Worm (Caenorhabditis elegans) whole organism, L4 larva: ENCODE data around the gene K02F3.9.

Experiments used
- F26F4.8 ChIP-seq: fragments of 200-800 bp; sonication (Bioruptor generic); conservative IDR thresholded peaks from 2 replicates; pipeline ENCODE4 v1.3.6; 2022; ENCODE audit warnings: missing genetic modification characterization, missing compliant biosample characterization
- F37D6.2 ChIP-seq: sonication (generic microtip); optimal IDR thresholded peaks from 2 replicates; lab custom pipeline; 2016; ENCODE audit warnings: mild to moderate bottlenecking, missing genetic modification characterization, missing compliant biosample characterization
- F44E2.7 ChIP-seq: fragments of 200-800 bp; sonication (Bioruptor generic); IDR thresholded peaks from 2 replicates; pipeline ENCODE4 v2.1.2; 2022; ENCODE audit warnings: missing genetic modification characterization, missing compliant biosample characterization
- F49E8.2 ChIP-seq: sonication (generic microtip); optimal IDR thresholded peaks from 2 replicates; lab custom pipeline; 2016; ENCODE audit warnings: missing compliant biosample characterization, mild to moderate bottlenecking, missing genetic modification characterization, borderline replicate concordance
- R02D3.7 ChIP-seq: fragments of 150-350 bp; sonication (generic microtip); optimal IDR thresholded peaks from 3 replicates; lab custom pipeline; 2014; ENCODE audit warnings: missing biosample characterization, missing genetic modification characterization
- T26A8.4 ChIP-seq: fragments of 200-800 bp; sonication (Bioruptor generic); IDR thresholded peaks from 2 replicates; pipeline ENCODE4 v1.3.6; 2022; ENCODE audit warnings: missing genetic modification characterization, missing compliant biosample characterization
- Y105C5A.15 ChIP-seq: fragments of 200-800 bp; sonication (Bioruptor generic); IDR thresholded peaks from 2 replicates; pipeline ENCODE4 v1.3.6; 2022; ENCODE audit warnings: missing genetic modification characterization, missing compliant biosample characterization
- Y48G9A.11 ChIP-seq: fragments of 200-800 bp; sonication (Bioruptor generic); IDR thresholded peaks from 2 replicates; pipeline ENCODE4 v1.3.6; 2022; ENCODE audit warnings: missing genetic modification reagents, missing genetic modification characterization, missing compliant biosample characterization
- ZK337.2 ChIP-seq: fragments of 200-800 bp; sonication (Bioruptor generic); IDR thresholded peaks from 2 replicates; pipeline ENCODE4 v1.3.6; 2022; ENCODE audit warnings: missing genetic modification reagents, missing genetic modification characterization, missing compliant biosample characterization
- ZK546.5 ChIP-seq, 2 experiments: sonication (generic microtip); optimal IDR thresholded peaks; 2 replicates each; lab custom pipeline; 2017; ENCODE audit warnings: missing biosample characterization in 2 of 2, missing genetic modification characterization in 2 of 2
- ama-1 ChIP-seq: fragments of 150-350 bp; optimal IDR thresholded peaks from 2 replicates; lab custom pipeline; 2014; ENCODE audit warnings: inconsistent platforms, mixed read lengths
- arid-1 ChIP-seq: fragments of 200-800 bp; sonication (Bioruptor generic); conservative IDR thresholded peaks from 2 replicates; pipeline ENCODE4 v1.3.6; 2022; ENCODE audit warnings: missing genetic modification reagents, missing genetic modification characterization, missing compliant biosample characterization
- ceh-20 ChIP-seq: fragments of 200-800 bp; sonication (Bioruptor generic); IDR thresholded peaks from 2 replicates; pipeline ENCODE4 v1.3.6; 2022; ENCODE audit warnings: missing genetic modification reagents, missing genetic modification characterization, missing compliant biosample characterization
- ceh-62 ChIP-seq: sonication (generic microtip); optimal IDR thresholded peaks from 2 replicates; lab custom pipeline; 2017; ENCODE audit warnings: missing biosample characterization, missing genetic modification characterization
- ces-1 ChIP-seq: fragments of 150-350 bp; sonication (generic microtip); optimal IDR thresholded peaks from 4 replicates; lab custom pipeline; 2014; ENCODE audit warnings: missing biosample characterization, missing genetic modification reagents, missing genetic modification characterization
- ctbp-1 ChIP-seq: fragments of 200-800 bp; sonication (Bioruptor generic); IDR thresholded peaks from 2 replicates; pipeline ENCODE4 v1.3.6; 2022; ENCODE audit warnings: missing genetic modification reagents, missing genetic modification characterization, missing compliant biosample characterization
- daf-12 ChIP-seq: fragments of 150-350 bp; optimal IDR thresholded peaks from 2 replicates; lab custom pipeline; 2014; ENCODE audit warnings: missing biosample characterization, missing genetic modification reagents, missing genetic modification characterization
- dmd-6 ChIP-seq: fragments of 200-800 bp; sonication (Bioruptor generic); IDR thresholded peaks from 2 replicates; pipeline ENCODE4 v1.3.6; 2022; ENCODE audit warnings: missing genetic modification reagents, missing genetic modification characterization, missing compliant biosample characterization
- dmd-8 ChIP-seq: fragments of 200-800 bp; sonication (Bioruptor generic); IDR thresholded peaks from 2 replicates; pipeline ENCODE4 v1.3.6; 2022; ENCODE audit warnings: missing genetic modification characterization, missing compliant biosample characterization
- duxl-1 ChIP-seq: sonication (generic microtip); optimal IDR thresholded peaks from 2 replicates; lab custom pipeline; 2016; ENCODE audit warnings: mild to moderate bottlenecking, missing genetic modification characterization, moderate library complexity, missing compliant biosample characterization; ENCODE audit not compliant: poor library complexity
- egl-27 ChIP-seq: sonication (generic microtip); optimal IDR thresholded peaks from 3 replicates; lab custom pipeline; 2017; ENCODE audit warnings: missing biosample characterization, missing genetic modification reagents, missing genetic modification characterization
- fos-1 ChIP-seq: fragments of 150-350 bp; optimal IDR thresholded peaks from 2 replicates; lab custom pipeline; 2014; ENCODE audit warnings: missing biosample characterization, missing genetic modification characterization
- hlh-11 ChIP-seq: fragments of 200-800 bp; sonication (Bioruptor generic); optimal IDR thresholded peaks from 2 replicates; lab custom pipeline; 2018; ENCODE audit warnings: mild to moderate bottlenecking, missing genetic modification characterization, missing compliant biosample characterization
- hlh-30 ChIP-seq: sonication (generic microtip); optimal IDR thresholded peaks from 2 replicates; lab custom pipeline; 2017; ENCODE audit warnings: antibody characterized with exemption, mild to moderate bottlenecking, missing genetic modification characterization, missing compliant biosample characterization; ENCODE audit not compliant: insufficient read depth
- hmg-1.1 ChIP-seq: fragments of 200-800 bp; sonication (Bioruptor generic); IDR thresholded peaks from 2 replicates; pipeline ENCODE4 v1.3.6; 2022; ENCODE audit warnings: missing genetic modification reagents, missing genetic modification characterization, missing compliant biosample characterization
- lin-1 ChIP-seq: fragments of 200-800 bp; sonication (Bioruptor generic); IDR thresholded peaks from 2 replicates; pipeline ENCODE4 v1.3.6; 2022; ENCODE audit warnings: missing genetic modification reagents, missing genetic modification characterization, missing compliant biosample characterization
- lin-13 ChIP-seq: fragments of 150-350 bp; optimal IDR thresholded peaks from 2 replicates; lab custom pipeline; 2014; ENCODE audit warnings: missing biosample characterization, missing genetic modification reagents, missing genetic modification characterization
- lin-38 ChIP-seq: fragments of 200-800 bp; sonication (Bioruptor generic); IDR thresholded peaks from 2 replicates; pipeline ENCODE4 v1.3.6; 2022; ENCODE audit warnings: missing genetic modification reagents, missing genetic modification characterization, missing compliant biosample characterization
- lin-39 ChIP-seq: fragments of 150-350 bp; optimal IDR thresholded peaks from 2 replicates; lab custom pipeline; 2014; ENCODE audit warnings: missing biosample characterization, missing genetic modification reagents, missing genetic modification characterization
- madf-5 ChIP-seq, 2 experiments: fragments of 200-800 bp; sonication (Bioruptor generic); IDR thresholded peaks; 2 replicates each; pipeline ENCODE4 v1.3.6; 2022; ENCODE audit warnings: missing compliant biosample characterization in 2 of 2, missing genetic modification characterization in 2 of 2
- mdl-1 ChIP-seq, 2 experiments: fragments of 150-350 bp in 1 of 2; sonication (generic microtip) in 1 of 2; optimal IDR thresholded peaks; 2 replicates each; lab custom pipeline; 2014 to 2017; ENCODE audit warnings: missing biosample characterization in 2 of 2, missing genetic modification characterization in 2 of 2
- mep-1 ChIP-seq: fragments of 150-350 bp; sonication (generic microtip); optimal IDR thresholded peaks from 3 replicates; lab custom pipeline; 2014; ENCODE audit warnings: missing biosample characterization, missing genetic modification characterization
- nhr-102 ChIP-seq: sonication (generic microtip); optimal IDR thresholded peaks from 2 replicates; lab custom pipeline; 2016; ENCODE audit warnings: mild to moderate bottlenecking, missing genetic modification characterization, moderate library complexity, missing compliant biosample characterization
- nhr-25 ChIP-seq: sonication (generic microtip); optimal IDR thresholded peaks from 2 replicates; lab custom pipeline; 2017; ENCODE audit warnings: missing genetic modification characterization, mild to moderate bottlenecking, missing compliant biosample characterization, antibody characterized with exemption, moderate library complexity, borderline replicate concordance; ENCODE audit not compliant: insufficient read depth
- nhr-28 ChIP-seq: fragments of 150-350 bp; optimal IDR thresholded peaks from 2 replicates; lab custom pipeline; 2014; ENCODE audit warnings: missing biosample characterization, missing genetic modification characterization
- nhr-41 ChIP-seq: fragments of 200-800 bp; sonication (Bioruptor generic); IDR thresholded peaks from 2 replicates; pipeline ENCODE4 v1.3.6; 2022; ENCODE audit warnings: missing genetic modification reagents, missing genetic modification characterization, missing compliant biosample characterization
- nhr-42 ChIP-seq: fragments of 200-800 bp; sonication (Bioruptor generic); IDR thresholded peaks from 2 replicates; pipeline ENCODE4 v1.3.6; 2022; ENCODE audit warnings: missing genetic modification characterization, missing compliant biosample characterization
- nhr-48 ChIP-seq: sonication (generic microtip); optimal IDR thresholded peaks from 2 replicates; lab custom pipeline; 2016; ENCODE audit warnings: mild to moderate bottlenecking, missing genetic modification characterization, missing compliant biosample characterization
- nhr-76 ChIP-seq: fragments of 150-350 bp; optimal IDR thresholded peaks from 2 replicates; lab custom pipeline; 2014; ENCODE audit warnings: missing biosample characterization, missing genetic modification characterization
- pha-4 ChIP-seq, 2 experiments: fragments of 150-350 bp in 1 of 2; fragments of 200-800 bp in 1 of 2; sonication (Bioruptor generic) in 1 of 2; IDR thresholded peaks in 1 of 2; optimal IDR thresholded peaks in 1 of 2; 2 replicates each; pipeline versions ENCODE4 v1.3.6 to Lab custom; 2014 to 2022; ENCODE audit warnings: missing genetic modification characterization in 2 of 2, missing genetic modification reagents in 2 of 2, missing biosample characterization in 1 of 2, missing compliant biosample characterization in 1 of 2
- php-3 ChIP-seq: fragments of 200-800 bp; sonication (Bioruptor generic); IDR thresholded peaks from 2 replicates; pipeline ENCODE4 v1.3.6; 2022; ENCODE audit warnings: missing genetic modification reagents, missing genetic modification characterization, missing compliant biosample characterization
- pqm-1 ChIP-seq: sonication (generic microtip); optimal IDR thresholded peaks from 2 replicates; lab custom pipeline; 2017; ENCODE audit warnings: missing biosample characterization, missing genetic modification characterization
- sdz-12 ChIP-seq: fragments of 200-800 bp; sonication (Bioruptor generic); optimal IDR thresholded peaks from 2 replicates; lab custom pipeline; 2018; ENCODE audit warnings: mild to moderate bottlenecking, missing genetic modification characterization, missing compliant biosample characterization
- set-16 ChIP-seq: fragments of 200-800 bp; sonication (Bioruptor generic); IDR thresholded peaks from 2 replicates; pipeline ENCODE4 v1.3.6; 2022; ENCODE audit warnings: missing genetic modification reagents, missing genetic modification characterization, missing compliant biosample characterization
- snpc-4 ChIP-seq: fragments of 150-350 bp; optimal IDR thresholded peaks from 2 replicates; lab custom pipeline; 2014; ENCODE audit warnings: missing biosample characterization, missing genetic modification characterization
- spr-1 ChIP-seq: sonication (generic microtip); optimal IDR thresholded peaks from 2 replicates; lab custom pipeline; 2016; ENCODE audit warnings: mild to moderate bottlenecking, missing genetic modification characterization, missing compliant biosample characterization
- spr-3 ChIP-seq: fragments of 200-800 bp; sonication (Bioruptor generic); optimal IDR thresholded peaks from 2 replicates; lab custom pipeline; 2018; ENCODE audit warnings: mild to moderate bottlenecking, missing genetic modification characterization, missing compliant biosample characterization
- unc-130 ChIP-seq: sonication (generic microtip); optimal IDR thresholded peaks from 2 replicates; lab custom pipeline; 2016; ENCODE audit warnings: missing genetic modification reagents, missing genetic modification characterization, missing compliant biosample characterization
- unc-39 ChIP-seq: sonication (generic microtip); optimal IDR thresholded peaks from 2 replicates; lab custom pipeline; 2017; ENCODE audit warnings: missing biosample characterization, missing genetic modification characterization
- zag-1 ChIP-seq: fragments of 150-350 bp; optimal IDR thresholded peaks from 2 replicates; lab custom pipeline; 2014; ENCODE audit warnings: missing biosample characterization, missing genetic modification characterization
- zfp-2 ChIP-seq: sonication (generic microtip); optimal IDR thresholded peaks from 2 replicates; lab custom pipeline; 2016; ENCODE audit warnings: mild to moderate bottlenecking, missing genetic modification characterization, missing compliant biosample characterization
- zip-2 ChIP-seq: fragments of 150-350 bp; optimal IDR thresholded peaks from 2 replicates; lab custom pipeline; 2014; ENCODE audit warnings: missing biosample characterization, missing genetic modification characterization

K02F3.9 gene

ce11 chrIII:843999-844398, 2.8 kb upstream of the K02F3.9 start (continued):
- TF ChIP-seq unc-39 (tag; lab: Kevin White, UChicago) (no peak), nhr-42 (GFP tag; lab: Robert Waterston, UW) (no peak), F44E2.7 (GFP tag; lab: Robert Waterston, UW) (no peak), unc-130 (GFP tag; lab: Kevin White, UChicago) (no peak), F37D6.2 (tag; lab: Kevin White, UChicago) (no peak), lin-1 (no peak), pha-4 (GFP tag; IDR thresholded peaks at IDR 0.05; lab: Robert Waterston, UW) (no peak), pha-4 (tag; optimal IDR thresholded peaks at IDR 0.05; lab: Kevin White, UChicago) (no peak), zag-1 (no peak), spr-3 (no peak), nhr-76 (no peak), nhr-41 (GFP tag; lab: Robert Waterston, UW) (no peak), Y48G9A.11 (GFP tag; lab: Robert Waterston, UW) (no peak), ceh-20 (0 out of 2 replicates have a peak, but pooled peaks have one; percentile 35), ctbp-1 (GFP tag; lab: Robert Waterston, UW) (no peak), fos-1 (tag; lab: Kevin White, UChicago) (no peak), hlh-11 (tag; lab: Kevin White, UChicago) (peak; percentile 65), R02D3.7 (tag; lab: Kevin White, UChicago) (no peak), lin-13 (no peak), php-3 (GFP tag; lab: Robert Waterston, UW) (no peak), Y105C5A.15 (GFP tag; lab: Robert Waterston, UW) (no peak), ZK546.5 (tag; optimal IDR thresholded peaks at IDR 0.05; lab: Kevin White, UChicago) (no peak), zfp-2 (tag; lab: Kevin White, UChicago) (no peak), mep-1 (tag; lab: Kevin White, UChicago) (peak; percentile 57), arid-1 (no peak), lin-39 (tag; lab: Kevin White, UChicago) (no peak), snpc-4 (tag; lab: Kevin White, UChicago) (no peak), nhr-25 (tag; lab: Kevin White, UChicago) (no peak), hmg-1.1 (GFP tag; lab: Robert Waterston, UW) (peak; percentile 54), ceh-62 (tag; lab: Kevin White, UChicago) (no peak), lin-38 (GFP tag; lab: Robert Waterston, UW) (peak; percentile 28; the same call in 1 of the 2 replicates), daf-12 (tag; lab: Kevin White, UChicago) (no peak), sdz-12 (GFP tag; lab: Kevin White, UChicago) (no peak), dmd-8 (GFP tag; lab: Robert Waterston, UW) (no peak), spr-1 (tag; lab: Kevin White, UChicago) (no peak), set-16 (no peak), mdl-1 (tag; optimal IDR thresholded peaks at IDR 0.05; lab: Kevin White, UChicago) (peak in 1 of 2 experiments; percentile 56), hlh-30 (tag; lab: Kevin White, UChicago) (peak; percentile 77), ama-1 (lab: Kevin White, UChicago) (no peak), F49E8.2 (tag; lab: Kevin White, UChicago) (no peak), madf-5 (GFP tag; IDR thresholded peaks at IDR 0.05; lab: Robert Waterston, UW) (no peak), ces-1 (GFP tag; lab: Kevin White, UChicago) (no peak), nhr-102 (tag; lab: Kevin White, UChicago) (no peak), ZK337.2 (GFP tag; lab: Robert Waterston, UW) (no peak), duxl-1 (tag; lab: Kevin White, UChicago) (no peak), dmd-6 (GFP tag; lab: Robert Waterston, UW) (peak; percentile 53), zip-2 (tag; lab: Kevin White, UChicago) (no peak), pqm-1 (tag; lab: Kevin White, UChicago) (no peak), T26A8.4 (GFP tag; lab: Robert Waterston, UW) (no peak), nhr-28 (peak; percentile 55), nhr-48 (tag; lab: Kevin White, UChicago) (peak; percentile 18), F26F4.8 (GFP tag; lab: Robert Waterston, UW) (no peak), egl-27 (tag; lab: Kevin White, UChicago) (no peak)
